Worm (Caenorhabditis elegans) whole organism, mixed stage, embryonic: ENCODE measurements around the gene F36G3.3.

Experiments used
- M03D4.4 ChIP-seq: sonication (generic microtip); optimal IDR thresholded peaks from 2 replicates; lab custom pipeline; 2017; ENCODE audit warnings: mild to moderate bottlenecking, missing genetic modification characterization, missing compliant biosample characterization
- bed-3 ChIP-seq: fragments of 200-800 bp; sonication (Bioruptor generic); optimal IDR thresholded peaks from 3 replicates; lab custom pipeline; 2018; ENCODE audit warnings: mild to moderate bottlenecking, missing genetic modification characterization, moderate library complexity, missing compliant biosample characterization
- blmp-1 ChIP-seq: fragments of 150-350 bp; optimal IDR thresholded peaks from 2 replicates; lab custom pipeline; 2014; ENCODE audit warnings: missing biosample characterization, missing genetic modification characterization
- ceh-39 ChIP-seq: fragments of 150-350 bp; optimal IDR thresholded peaks from 2 replicates; lab custom pipeline; 2014; ENCODE audit warnings: missing biosample characterization, missing genetic modification characterization
- ceh-43 ChIP-seq: fragments of 200-800 bp; sonication (Bioruptor generic); optimal IDR thresholded peaks from 2 replicates; lab custom pipeline; 2018; ENCODE audit warnings: mild to moderate bottlenecking, missing genetic modification characterization, moderate library complexity, missing compliant biosample characterization
- ceh-83 ChIP-seq: fragments of 200-800 bp; sonication (Bioruptor generic); optimal IDR thresholded peaks from 2 replicates; lab custom pipeline; 2018; ENCODE audit warnings: mild to moderate bottlenecking, missing genetic modification characterization, missing compliant biosample characterization
- ces-1 ChIP-seq: fragments of 150-350 bp; optimal IDR thresholded peaks from 2 replicates; lab custom pipeline; 2014; ENCODE audit warnings: missing biosample characterization, missing genetic modification reagents, missing genetic modification characterization
- cnd-1 ChIP-seq: fragments of 200-800 bp; sonication (Bioruptor generic); optimal IDR thresholded peaks from 2 replicates; lab custom pipeline; 2018; ENCODE audit warnings: mild to moderate bottlenecking, missing genetic modification characterization, missing compliant biosample characterization
- drap-1 ChIP-seq: fragments of 200-800 bp; sonication (Bioruptor generic); optimal IDR thresholded peaks from 3 replicates; lab custom pipeline; 2018; ENCODE audit warnings: mild to moderate bottlenecking, missing genetic modification characterization, missing compliant biosample characterization
- elt-1 ChIP-seq: sonication (generic microtip); optimal IDR thresholded peaks from 2 replicates; lab custom pipeline; 2017; ENCODE audit warnings: missing genetic modification characterization, mild to moderate bottlenecking, missing compliant biosample characterization, antibody characterized with exemption, moderate library complexity, borderline replicate concordance; ENCODE audit not compliant: insufficient read depth
- elt-3 ChIP-seq: fragments of 150-350 bp; optimal IDR thresholded peaks from 2 replicates; lab custom pipeline; 2014; ENCODE audit warnings: missing biosample characterization, missing genetic modification characterization
- flh-1 ChIP-seq: fragments of 200-800 bp; sonication (Bioruptor generic); optimal IDR thresholded peaks from 2 replicates; lab custom pipeline; 2018; ENCODE audit warnings: mild to moderate bottlenecking, missing genetic modification characterization, moderate library complexity, missing compliant biosample characterization
- hlh-1 ChIP-seq: fragments of 150-350 bp; optimal IDR thresholded peaks from 2 replicates; lab custom pipeline; 2014; ENCODE audit warnings: missing biosample characterization, missing genetic modification reagents, missing genetic modification characterization
- lin-13 ChIP-seq: fragments of 150-350 bp; optimal IDR thresholded peaks from 2 replicates; lab custom pipeline; 2014; ENCODE audit warnings: missing biosample characterization, missing genetic modification characterization
- mep-1 ChIP-seq: fragments of 150-350 bp; optimal IDR thresholded peaks from 2 replicates; lab custom pipeline; 2017; ENCODE audit warnings: missing biosample characterization, missing genetic modification reagents, missing genetic modification characterization, inconsistent platforms
- mls-2 ChIP-seq: sonication (generic microtip); optimal IDR thresholded peaks from 2 replicates; lab custom pipeline; 2016; ENCODE audit warnings: mild to moderate bottlenecking, missing genetic modification characterization, moderate library complexity, missing compliant biosample characterization
- nhr-12 ChIP-seq: fragments of 150-350 bp; optimal IDR thresholded peaks from 2 replicates; lab custom pipeline; 2014; ENCODE audit warnings: missing biosample characterization, missing genetic modification characterization
- nhr-2 ChIP-seq: fragments of 150-350 bp; optimal IDR thresholded peaks from 2 replicates; lab custom pipeline; 2014; ENCODE audit warnings: missing biosample characterization, missing genetic modification characterization
- nhr-237 ChIP-seq: fragments of 150-350 bp; optimal IDR thresholded peaks from 2 replicates; lab custom pipeline; 2014; ENCODE audit warnings: missing biosample characterization, missing genetic modification characterization
- nhr-76 ChIP-seq: sonication (generic microtip); optimal IDR thresholded peaks from 2 replicates; lab custom pipeline; 2017; ENCODE audit warnings: missing biosample characterization, missing genetic modification characterization
- sem-2 ChIP-seq: fragments of 200-800 bp; sonication (Bioruptor generic); optimal IDR thresholded peaks from 2 replicates; lab custom pipeline; 2018; ENCODE audit warnings: mild to moderate bottlenecking, missing genetic modification characterization, missing compliant biosample characterization
- snpc-4 ChIP-seq: fragments of 150-350 bp; optimal IDR thresholded peaks from 2 replicates; lab custom pipeline; 2014; ENCODE audit warnings: missing biosample characterization, missing genetic modification characterization
- tbx-8 ChIP-seq: fragments of 200-800 bp; sonication (Bioruptor generic); optimal IDR thresholded peaks from 2 replicates; lab custom pipeline; 2018; ENCODE audit warnings: mild to moderate bottlenecking, missing genetic modification characterization, moderate library complexity, missing compliant biosample characterization
- unc-120 ChIP-seq: sonication (generic microtip); optimal IDR thresholded peaks from 2 replicates; lab custom pipeline; 2017; ENCODE audit warnings: missing genetic modification characterization, missing compliant biosample characterization; ENCODE audit not compliant: poor library complexity, severe bottlenecking
- unc-39 ChIP-seq: fragments of 150-350 bp; optimal IDR thresholded peaks from 2 replicates; lab custom pipeline; 2014; ENCODE audit warnings: missing biosample characterization, missing genetic modification characterization
- unc-62 ChIP-seq: fragments of 150-350 bp; optimal IDR thresholded peaks from 2 replicates; lab custom pipeline; 2014; ENCODE audit warnings: missing biosample characterization, missing genetic modification reagents, missing genetic modification characterization
- zip-8 ChIP-seq: fragments of 150-350 bp; optimal IDR thresholded peaks from 2 replicates; lab custom pipeline; 2014; ENCODE audit warnings: missing biosample characterization, missing genetic modification characterization
- ztf-11 ChIP-seq: fragments of 150-350 bp; optimal IDR thresholded peaks from 2 replicates; lab custom pipeline; 2014; ENCODE audit warnings: missing biosample characterization, missing genetic modification characterization

Gene F36G3.3

DNA sequence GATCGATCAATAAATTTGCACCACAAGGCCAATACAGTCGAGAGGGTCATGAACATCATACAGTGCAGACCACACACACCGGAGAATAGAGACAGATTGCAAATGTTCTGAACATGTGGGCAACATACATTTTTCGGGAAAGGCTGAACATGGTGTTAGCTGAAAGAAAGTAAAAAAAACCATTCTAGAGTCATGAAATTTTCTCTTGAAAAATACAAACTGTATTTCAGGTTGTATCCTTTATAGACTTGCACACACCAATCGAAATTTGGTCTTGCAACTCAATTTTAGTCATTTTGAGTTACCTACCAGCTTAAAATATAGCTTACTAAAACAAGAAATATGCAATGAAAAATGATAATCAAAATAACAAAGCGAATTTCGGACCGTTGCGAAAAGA is 2.6 kb upstream of the F36G3.3 start:
- TF ChIP-seq elt-3 (tag; lab: Kevin White, UChicago), result no peak
- no peak for TF ChIP-seq lin-13 (tag; lab: Kevin White, UChicago)
- TF ChIP-seq hlh-1 (tag; lab: Kevin White, UChicago), result no peak
- no peak for TF ChIP-seq zip-8 (tag; lab: Kevin White, UChicago)
- TF ChIP-seq ceh-39 (tag; lab: Kevin White, UChicago), result no peak
- no peak for TF ChIP-seq mls-2 (tag; lab: Kevin White, UChicago)
- TF ChIP-seq sem-2 (GFP tag; lab: Kevin White, UChicago), result no peak
- no peak for TF ChIP-seq mep-1 (tag; lab: Kevin White, UChicago)
- no peak for TF ChIP-seq elt-1 (tag; lab: Kevin White, UChicago)

DNA sequence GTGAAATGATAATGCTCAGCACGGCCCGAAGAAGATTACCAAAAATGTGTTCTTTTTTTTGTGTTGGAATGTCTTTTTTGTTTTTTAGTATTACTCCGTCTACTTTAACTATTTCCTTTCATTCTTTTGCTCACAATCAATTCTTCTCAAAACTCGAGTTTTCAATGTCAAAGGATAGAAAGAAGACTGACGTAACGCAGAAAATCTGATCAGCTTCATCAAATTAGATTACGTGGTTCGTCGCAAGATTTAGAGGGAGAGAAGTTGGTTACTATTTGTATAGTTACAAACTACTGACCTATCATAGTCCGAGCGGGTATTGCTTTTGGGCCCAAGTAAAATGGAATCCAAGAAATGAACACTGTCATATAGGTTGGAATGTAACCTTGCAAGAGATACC is 5.0 kb downstream of the F36G3.3 start:
- TF ChIP-seq tbx-8 (no peak), ces-1 (GFP tag; lab: Kevin White, UChicago) (peak; percentile 97), ceh-39 (tag; lab: Kevin White, UChicago) (no peak)

DNA sequence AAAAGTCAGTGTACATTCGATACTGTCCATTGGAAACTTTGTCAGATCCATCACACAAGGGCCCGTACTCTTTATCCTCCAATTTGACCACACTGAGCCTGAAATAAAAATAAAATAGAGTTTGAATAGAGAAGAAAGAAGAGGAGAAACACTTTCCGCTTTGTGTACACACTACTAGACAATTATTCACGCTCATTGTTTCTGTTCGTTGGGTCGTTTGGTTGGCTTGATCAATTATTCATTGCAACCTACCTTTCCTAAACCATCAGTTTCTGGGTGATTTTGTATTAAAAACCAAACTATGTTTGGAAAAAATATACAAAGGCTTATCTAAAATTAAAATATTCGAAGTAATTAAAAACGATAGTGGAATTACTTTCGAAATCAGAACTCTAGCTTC is 6.1 kb downstream of the F36G3.3 start:
- TF ChIP-seq unc-62 (GFP tag; lab: Kevin White, UChicago), result no peak
- TF ChIP-seq ceh-83, result no peak
- TF ChIP-seq ceh-43 (GFP tag; lab: Kevin White, UChicago), result no peak
- TF ChIP-seq snpc-4 (tag; lab: Kevin White, UChicago), result no peak
- no peak for TF ChIP-seq tbx-8
- TF ChIP-seq ztf-11 (tag; lab: Kevin White, UChicago), result no peak
- TF ChIP-seq zip-8 (tag; lab: Kevin White, UChicago), result no peak
- TF ChIP-seq unc-39, result no peak
- TF ChIP-seq mls-2 (tag; lab: Kevin White, UChicago), result no peak
- no peak for TF ChIP-seq ceh-39 (tag; lab: Kevin White, UChicago)
- no peak for TF ChIP-seq lin-13 (tag; lab: Kevin White, UChicago)
- TF ChIP-seq M03D4.4, result no peak
- TF ChIP-seq flh-1, result no peak
- TF ChIP-seq ces-1 (GFP tag; lab: Kevin White, UChicago), result no peak
- TF ChIP-seq nhr-237 (tag; lab: Kevin White, UChicago), result no peak
- no peak for TF ChIP-seq mep-1 (tag; lab: Kevin White, UChicago)

DNA sequence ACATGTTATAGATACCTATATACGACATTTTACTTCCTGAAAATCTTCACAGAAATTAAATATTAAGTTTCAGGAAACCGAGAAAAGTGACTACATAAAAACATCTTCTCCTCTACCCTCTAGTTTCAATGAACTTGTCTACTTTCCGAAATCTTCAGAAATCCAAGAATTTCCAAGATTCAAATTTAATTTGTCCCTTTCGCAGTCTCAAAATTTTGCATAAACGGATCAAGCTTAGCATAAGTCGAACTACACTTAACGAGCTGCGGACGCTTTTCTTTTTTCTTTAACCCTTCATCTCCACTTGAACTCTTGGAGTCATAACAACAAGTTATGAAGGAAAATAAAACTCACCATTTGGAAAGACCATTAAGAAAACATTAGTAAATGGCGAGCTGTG is 6.8 kb downstream of the F36G3.3 start:
- no peak for TF ChIP-seq snpc-4 (tag; lab: Kevin White, UChicago)
- peak; percentile 96 for TF ChIP-seq ces-1 (GFP tag; lab: Kevin White, UChicago)

DNA sequence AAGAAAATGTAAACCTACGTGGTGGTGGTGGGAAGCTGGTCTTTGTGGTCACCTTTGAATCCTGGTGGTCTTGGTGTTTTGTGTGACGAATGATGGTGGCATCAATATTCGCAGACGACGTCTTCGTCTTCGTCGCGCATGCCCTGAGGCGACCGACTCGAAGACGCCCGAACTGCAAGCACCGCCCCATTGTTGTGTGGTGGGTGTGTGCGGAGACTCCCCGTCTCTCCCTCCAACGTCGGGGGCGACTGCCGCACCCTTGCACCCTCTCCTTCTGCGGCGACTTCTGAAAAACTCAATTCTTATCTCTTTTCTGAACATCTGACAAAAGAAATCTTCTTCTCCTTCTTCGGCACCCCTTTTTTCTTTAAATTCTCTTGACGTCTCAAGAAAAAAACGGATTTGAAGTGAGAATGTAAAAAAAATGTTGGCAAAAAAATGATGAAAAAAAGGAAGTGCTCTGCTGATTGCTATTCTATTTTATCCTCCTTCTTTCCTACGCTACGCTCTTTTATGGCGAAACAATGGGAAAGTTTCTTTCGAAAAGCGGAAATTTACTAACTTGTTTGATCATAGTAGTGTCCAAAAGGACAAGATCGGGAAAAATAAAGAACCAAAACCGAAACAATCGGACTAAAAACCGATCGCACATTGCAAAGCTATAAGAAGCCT is 8.9 kb downstream of the F36G3.3 start, which contains the start of gene lgc-47:
lgc-47 (minus strand) TSS at position 286 of the 672 bp plus-strand sequence.
- TF ChIP-seq zip-8 (tag; lab: Kevin White, UChicago) (no peak), sem-2 (GFP tag; lab: Kevin White, UChicago) (no peak), ces-1 (GFP tag; lab: Kevin White, UChicago) (peak; percentile 4)

DNA sequence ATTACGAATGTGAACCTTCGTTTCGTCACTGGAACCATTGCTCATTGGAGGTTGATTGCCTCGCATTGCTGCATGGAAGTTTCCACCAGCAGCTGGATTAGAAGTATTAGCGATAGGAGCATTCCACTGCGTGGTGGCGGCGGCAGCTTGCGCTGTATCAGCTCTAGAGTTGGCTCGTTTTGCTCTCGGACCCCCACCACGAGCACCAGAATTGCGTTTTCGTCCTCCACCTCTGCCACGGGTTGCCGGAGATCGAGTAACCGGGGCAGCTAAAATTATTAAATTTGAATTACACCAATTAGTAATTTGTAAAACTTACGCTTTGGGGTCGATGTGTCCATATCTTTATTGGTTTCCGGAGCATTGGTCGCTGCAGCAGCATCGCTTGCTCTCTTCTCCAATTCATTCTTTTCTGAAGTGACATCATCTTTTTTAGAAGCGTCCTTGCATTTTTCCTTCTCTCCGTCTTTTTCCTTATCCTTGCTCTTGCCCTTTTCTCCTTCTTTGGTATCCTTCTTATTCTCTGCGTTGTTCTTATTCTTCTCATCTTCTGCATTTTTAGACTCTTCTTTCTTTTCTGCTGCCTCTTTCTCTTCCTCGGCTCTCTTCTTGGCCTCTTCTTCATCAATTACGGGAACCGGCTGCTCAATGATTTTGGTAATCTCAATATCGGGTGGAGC is 15.6 kb downstream of the F36G3.3 start:
- TF ChIP-seq nhr-12 (tag; lab: Kevin White, UChicago) (no peak), drap-1 (GFP tag; lab: Kevin White, UChicago) (no peak), cnd-1 (tag; lab: Kevin White, UChicago) (no peak), blmp-1 (no peak), zip-8 (tag; lab: Kevin White, UChicago) (no peak), unc-62 (GFP tag; lab: Kevin White, UChicago) (no peak), ceh-39 (tag; lab: Kevin White, UChicago) (no peak), snpc-4 (tag; lab: Kevin White, UChicago) (no peak), ztf-11 (tag; lab: Kevin White, UChicago) (no peak), nhr-76 (tag; lab: Kevin White, UChicago) (no peak), lin-13 (tag; lab: Kevin White, UChicago) (no peak), ces-1 (GFP tag; lab: Kevin White, UChicago) (no peak), nhr-2 (tag; lab: Kevin White, UChicago) (no peak), unc-39 (no peak), hlh-1 (tag; lab: Kevin White, UChicago) (no peak), bed-3 (GFP tag; lab: Kevin White, UChicago) (no peak), sem-2 (GFP tag; lab: Kevin White, UChicago) (no peak), unc-120 (tag; lab: Kevin White, UChicago) (no peak), M03D4.4 (no peak)
- TF ChIP-seq, all 35 proteins: peak for 0
